Worm (Caenorhabditis elegans) whole organism, young adult: ENCODE measurements around the gene egas-4.

Experiments used
- C06A6.2 ChIP-seq: fragments of 200-800 bp; sonication (Bioruptor generic); conservative IDR thresholded peaks from 2 replicates; pipeline ENCODE4 v1.3.6; 2022; ENCODE audit warnings: missing genetic modification characterization, missing compliant biosample characterization
- C17E4.6 ChIP-seq: fragments of 200-800 bp; sonication (Bioruptor generic); IDR thresholded peaks from 2 replicates; pipeline ENCODE4 v1.3.6; 2022; ENCODE audit warnings: missing genetic modification reagents, missing genetic modification characterization, missing compliant biosample characterization
- D2030.7 ChIP-seq: fragments of 200-800 bp; sonication (Bioruptor generic); IDR thresholded peaks from 2 replicates; pipeline ENCODE4 v1.3.6; 2022; ENCODE audit warnings: missing genetic modification reagents, missing genetic modification characterization, missing compliant biosample characterization
- F22D6.2 ChIP-seq: sonication (generic microtip); optimal IDR thresholded peaks from 2 replicates; lab custom pipeline; 2016; ENCODE audit warnings: mild to moderate bottlenecking, missing genetic modification characterization, missing compliant biosample characterization
- F33H1.4 ChIP-seq: fragments of 200-800 bp; sonication (Bioruptor generic); IDR thresholded peaks from 2 replicates; pipeline ENCODE4 v1.3.6; 2022; ENCODE audit warnings: missing genetic modification reagents, missing genetic modification characterization, missing compliant biosample characterization
- F49E8.2 ChIP-seq: sonication (generic microtip); optimal IDR thresholded peaks from 3 replicates; lab custom pipeline; 2017; ENCODE audit warnings: missing genetic modification characterization, mild to moderate bottlenecking, missing compliant biosample characterization, antibody characterized with exemption, moderate library complexity; ENCODE audit not compliant: insufficient read depth
- F52B5.7 ChIP-seq: sonication (generic microtip); optimal IDR thresholded peaks from 2 replicates; lab custom pipeline; 2016; ENCODE audit warnings: mild to moderate bottlenecking, missing genetic modification characterization, missing compliant biosample characterization
- F57C9.4 ChIP-seq: sonication (generic microtip); optimal IDR thresholded peaks from 2 replicates; lab custom pipeline; 2017; ENCODE audit warnings: mild to moderate bottlenecking, missing genetic modification characterization, missing compliant biosample characterization
- T07F8.4 ChIP-seq: sonication (generic microtip); optimal IDR thresholded peaks from 2 replicates; lab custom pipeline; 2016; ENCODE audit warnings: mild to moderate bottlenecking, missing genetic modification characterization, moderate library complexity, missing compliant biosample characterization
- Y56A3A.18 ChIP-seq: fragments of 200-800 bp; sonication (Bioruptor generic); IDR thresholded peaks from 2 replicates; pipeline ENCODE4 v1.3.6; 2022; ENCODE audit warnings: missing genetic modification reagents, missing genetic modification characterization, missing compliant biosample characterization
- Y67H2A.10 ChIP-seq: fragments of 200-800 bp; sonication (Bioruptor generic); conservative IDR thresholded peaks from 2 replicates; pipeline ENCODE4 v1.3.6; 2022; ENCODE audit warnings: missing genetic modification reagents, missing genetic modification characterization, missing compliant biosample characterization
- Y95B8A.8 ChIP-seq: fragments of 200-800 bp; sonication (Bioruptor generic); IDR thresholded peaks from 2 replicates; pipeline ENCODE4 v1.3.6; 2022; ENCODE audit warnings: missing genetic modification reagents, missing genetic modification characterization, missing compliant biosample characterization
- ZK185.1 ChIP-seq: sonication (generic microtip); optimal IDR thresholded peaks from 2 replicates; lab custom pipeline; 2016; ENCODE audit warnings: mild to moderate bottlenecking, missing genetic modification characterization, missing compliant biosample characterization; ENCODE audit not compliant: poor library complexity, severe bottlenecking
- bed-1 ChIP-seq: fragments of 200-800 bp; sonication (Bioruptor generic); IDR thresholded peaks from 2 replicates; pipeline ENCODE4 v1.3.6; 2022; ENCODE audit warnings: missing genetic modification reagents, missing genetic modification characterization, missing compliant biosample characterization
- bed-2 ChIP-seq: fragments of 200-800 bp; sonication (Bioruptor generic); IDR thresholded peaks from 2 replicates; pipeline ENCODE4 v1.3.6; 2022; ENCODE audit warnings: missing genetic modification reagents, missing genetic modification characterization, missing compliant biosample characterization
- ccch-3 ChIP-seq: fragments of 200-800 bp; sonication (Bioruptor generic); optimal IDR thresholded peaks from 2 replicates; lab custom pipeline; 2018; ENCODE audit warnings: mild to moderate bottlenecking, missing genetic modification characterization, missing compliant biosample characterization
- ceh-58 ChIP-seq: fragments of 200-800 bp; sonication (Bioruptor generic); IDR thresholded peaks from 2 replicates; pipeline ENCODE4 v1.3.6; 2022; ENCODE audit warnings: missing genetic modification characterization, missing compliant biosample characterization
- ceh-79 ChIP-seq: sonication (generic microtip); optimal IDR thresholded peaks from 2 replicates; lab custom pipeline; 2017; ENCODE audit warnings: mild to moderate bottlenecking, missing genetic modification characterization, missing compliant biosample characterization
- ceh-91 ChIP-seq: fragments of 200-800 bp; sonication (Bioruptor generic); IDR thresholded peaks from 2 replicates; pipeline ENCODE4 v1.3.6; 2022; ENCODE audit warnings: missing genetic modification reagents, missing genetic modification characterization, missing compliant biosample characterization
- dpff-1 ChIP-seq: sonication (generic microtip); optimal IDR thresholded peaks from 2 replicates; lab custom pipeline; 2017; ENCODE audit warnings: mild to moderate bottlenecking, missing genetic modification characterization, missing compliant biosample characterization
- dpl-1 ChIP-seq: fragments of 150-350 bp; optimal IDR thresholded peaks from 2 replicates; lab custom pipeline; 2014; ENCODE audit warnings: missing biosample characterization, missing genetic modification reagents, missing genetic modification characterization
- efl-1 ChIP-seq: fragments of 150-350 bp; optimal IDR thresholded peaks from 2 replicates; lab custom pipeline; 2014; ENCODE audit warnings: missing biosample characterization, missing genetic modification reagents, missing genetic modification characterization
- ekl-4 ChIP-seq: fragments of 200-800 bp; sonication (Bioruptor generic); IDR thresholded peaks from 2 replicates; pipeline ENCODE4 v1.3.6; 2022; ENCODE audit warnings: missing genetic modification reagents, missing genetic modification characterization, missing compliant biosample characterization
- fkh-3 ChIP-seq: sonication (generic microtip); optimal IDR thresholded peaks from 2 replicates; lab custom pipeline; 2016; ENCODE audit warnings: mild to moderate bottlenecking, missing genetic modification characterization, missing compliant biosample characterization
- hrde-1 ChIP-seq: sonication (generic microtip); optimal IDR thresholded peaks from 2 replicates; lab custom pipeline; 2016; ENCODE audit warnings: missing genetic modification characterization, mild to moderate bottlenecking, missing compliant biosample characterization, moderate library complexity, missing genotype, missing genetic modification reagents, borderline replicate concordance
- hsf-1 ChIP-seq: fragments of 200-800 bp; sonication (Bioruptor generic); IDR thresholded peaks from 2 replicates; pipeline ENCODE4 v1.3.6; 2022; ENCODE audit warnings: missing genetic modification reagents, missing genetic modification characterization, missing compliant biosample characterization
- lag-1 ChIP-seq: fragments of 200-800 bp; sonication (Bioruptor generic); IDR thresholded peaks from 2 replicates; pipeline ENCODE4 v1.3.6; 2022; ENCODE audit warnings: missing genetic modification reagents, missing genetic modification characterization, missing compliant biosample characterization
- let-526 ChIP-seq: fragments of 200-800 bp; sonication (Bioruptor generic); IDR thresholded peaks from 2 replicates; pipeline ENCODE4 v1.3.6; 2022; ENCODE audit warnings: missing genetic modification reagents, missing genetic modification characterization, missing compliant biosample characterization
- lin-26 ChIP-seq: fragments of 200-800 bp; sonication (Bioruptor generic); IDR thresholded peaks from 2 replicates; pipeline ENCODE4 v1.3.6; 2022; ENCODE audit warnings: missing genetic modification reagents, missing genetic modification characterization, missing compliant biosample characterization
- lin-35 ChIP-seq, 3 experiments: fragments of 150-350 bp in 2 of 3; sonication (generic microtip) in 1 of 3; optimal IDR thresholded peaks; 2 replicates each; lab custom pipeline; 2014 to 2018; ENCODE audit warnings: missing biosample characterization in 3 of 3, missing genetic modification characterization in 3 of 3, missing genetic modification reagents in 3 of 3
- lin-40 ChIP-seq: sonication (generic microtip); optimal IDR thresholded peaks from 2 replicates; lab custom pipeline; 2016; ENCODE audit warnings: missing genetic modification characterization, mild to moderate bottlenecking, missing compliant biosample characterization, missing genotype, missing genetic modification reagents
- lsl-1 ChIP-seq: fragments of 200-800 bp; sonication (Bioruptor generic); optimal IDR thresholded peaks from 2 replicates; lab custom pipeline; 2018; ENCODE audit warnings: mild to moderate bottlenecking, missing genetic modification characterization, moderate library complexity, missing compliant biosample characterization
- madf-3 ChIP-seq: fragments of 200-800 bp; sonication (Bioruptor generic); IDR thresholded peaks from 2 replicates; pipeline ENCODE4 v1.3.6; 2022; ENCODE audit warnings: missing genetic modification reagents, missing genetic modification characterization, missing compliant biosample characterization
- madf-6 ChIP-seq: fragments of 200-800 bp; sonication (Bioruptor generic); IDR thresholded peaks from 2 replicates; pipeline ENCODE4 v1.3.6; 2022; ENCODE audit warnings: missing genetic modification reagents, missing genetic modification characterization, missing compliant biosample characterization
- nfya-2 ChIP-seq: fragments of 200-800 bp; sonication (Bioruptor generic); IDR thresholded peaks from 2 replicates; pipeline ENCODE4 v1.3.6; 2022; ENCODE audit warnings: missing genetic modification reagents, missing genetic modification characterization, missing compliant biosample characterization
- nhr-120 ChIP-seq: fragments of 200-800 bp; sonication (Bioruptor generic); IDR thresholded peaks from 2 replicates; pipeline ENCODE4 v1.3.6; 2022; ENCODE audit warnings: missing genetic modification characterization, missing compliant biosample characterization
- pbrm-1 ChIP-seq: fragments of 200-800 bp; sonication (Bioruptor generic); IDR thresholded peaks from 2 replicates; pipeline ENCODE4 v1.3.6; 2022; ENCODE audit warnings: missing genetic modification reagents, missing genetic modification characterization, missing compliant biosample characterization
- rcor-1 ChIP-seq: fragments of 200-800 bp; sonication (Bioruptor generic); IDR thresholded peaks from 2 replicates; pipeline ENCODE4 v1.3.6; 2022; ENCODE audit warnings: missing genetic modification reagents, missing genetic modification characterization, missing compliant biosample characterization
- sdz-38 ChIP-seq: sonication (generic microtip); optimal IDR thresholded peaks from 2 replicates; lab custom pipeline; 2016; ENCODE audit warnings: missing genotype, missing genetic modification characterization, missing compliant biosample characterization
- snpc-1.3 ChIP-seq: sonication (generic microtip); optimal IDR thresholded peaks from 2 replicates; lab custom pipeline; 2017; ENCODE audit warnings: missing genetic modification characterization, mild to moderate bottlenecking, missing compliant biosample characterization, antibody characterized with exemption, moderate library complexity, missing genotype, missing genetic modification reagents; ENCODE audit not compliant: insufficient read depth
- snpc-3.4 ChIP-seq: sonication (generic microtip); optimal IDR thresholded peaks from 2 replicates; lab custom pipeline; 2017; ENCODE audit warnings: missing genetic modification characterization, mild to moderate bottlenecking, missing compliant biosample characterization, antibody characterized with exemption, moderate library complexity, missing genotype, missing genetic modification reagents
- snpc-4 ChIP-seq, 5 experiments: fragments of 150-350 bp in 1 of 5; sonication (generic microtip) in 4 of 5; optimal IDR thresholded peaks; 2 replicates each; lab custom pipeline; 2014 to 2018; ENCODE audit warnings: missing genetic modification characterization in 5 of 5, missing biosample characterization in 3 of 5, antibody characterized with exemption in 2 of 5, mild to moderate bottlenecking in 2 of 5, missing compliant biosample characterization in 2 of 5, missing genotype in 2 of 5, moderate library complexity in 2 of 5, missing genetic modification reagents in 1 of 5
- tbx-9 ChIP-seq: sonication (generic microtip); optimal IDR thresholded peaks from 2 replicates; lab custom pipeline; 2016; ENCODE audit warnings: borderline replicate concordance, missing genetic modification characterization, inconsistent platforms, missing compliant biosample characterization
- unc-62 ChIP-seq: fragments of 150-350 bp; optimal IDR thresholded peaks from 2 replicates; lab custom pipeline; 2014; ENCODE audit warnings: missing biosample characterization, missing genetic modification reagents, missing genetic modification characterization
- xnd-1 ChIP-seq: sonication (generic microtip); optimal IDR thresholded peaks from 2 replicates; lab custom pipeline; 2016; ENCODE audit warnings: missing genotype, missing genetic modification reagents, missing genetic modification characterization, missing compliant biosample characterization
- zfh-2 ChIP-seq: fragments of 200-800 bp; sonication (Bioruptor generic); conservative IDR thresholded peaks from 2 replicates; pipeline ENCODE4 v1.3.6; 2022; ENCODE audit warnings: missing genetic modification reagents, missing genetic modification characterization, missing compliant biosample characterization
- ztf-25 ChIP-seq: fragments of 200-800 bp; sonication (Bioruptor generic); IDR thresholded peaks from 2 replicates; pipeline ENCODE4 v1.3.6; 2022; ENCODE audit warnings: missing genetic modification reagents, missing genetic modification characterization, missing compliant biosample characterization
- ztf-28 ChIP-seq: fragments of 200-800 bp; sonication (Bioruptor generic); IDR thresholded peaks from 2 replicates; pipeline ENCODE4 v1.3.6; 2022; ENCODE audit warnings: missing genetic modification reagents, missing genetic modification characterization, missing compliant biosample characterization

Gene egas-4

DNA sequence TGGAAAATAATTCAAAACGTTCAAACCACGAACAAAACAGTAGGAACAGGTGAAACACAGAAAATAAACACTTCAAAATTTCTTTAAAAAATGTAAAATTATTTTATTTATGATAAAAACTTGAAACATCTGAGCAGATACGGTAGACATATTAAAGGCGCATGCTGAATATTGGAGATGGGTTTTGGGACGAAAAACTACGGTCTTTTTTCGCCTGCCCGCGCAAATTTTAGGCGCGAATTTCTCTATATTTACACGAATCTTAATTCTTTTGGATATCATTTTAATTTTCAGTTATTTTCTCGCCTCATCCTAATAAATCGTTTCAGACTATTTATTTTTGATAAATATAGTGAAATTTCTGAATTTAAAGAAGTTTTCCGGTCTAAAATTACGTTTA is 20.0 kb downstream of the egas-4 start:
- TF ChIP-seq nhr-120 (GFP tag; lab: Robert Waterston, UW) (no peak), dpl-1 (GFP tag; lab: Kevin White, UChicago) (peak; percentile 98), F52B5.7 (tag; lab: Kevin White, UChicago) (no peak), hrde-1 (peak; percentile 69), efl-1 (GFP tag; lab: Kevin White, UChicago) (peak; percentile 99), F33H1.4 (peak; percentile 98), ZK185.1 (tag; lab: Kevin White, UChicago) (no peak), F49E8.2 (peak; percentile 84), snpc-1.3 (tag; lab: Kevin White, UChicago) (peak; percentile 50), Y56A3A.18 (GFP tag; lab: Robert Waterston, UW) (no peak), tbx-9 (tag; lab: Kevin White, UChicago) (no peak), madf-3 (GFP tag; lab: Robert Waterston, UW) (peak; percentile 89), lin-35 (GFP tag; optimal IDR thresholded peaks at IDR 0.05; lab: Kevin White, UChicago) (peak in 2 of 3 experiments; percentile 25 to 64), madf-6 (GFP tag; lab: Robert Waterston, UW) (peak; percentile 99), pbrm-1 (peak; percentile 90), zfh-2 (GFP tag; lab: Robert Waterston, UW) (no peak), lsl-1 (peak; percentile 98), ccch-3 (GFP tag; lab: Kevin White, UChicago) (no peak), xnd-1 (tag; lab: Kevin White, UChicago) (peak; percentile 95), let-526 (GFP tag; lab: Robert Waterston, UW) (no peak), fkh-3 (no peak), nfya-2 (GFP tag; lab: Robert Waterston, UW) (no peak), T07F8.4 (tag; lab: Kevin White, UChicago) (no peak), C06A6.2 (GFP tag; lab: Robert Waterston, UW) (no peak), lag-1 (GFP tag; lab: Robert Waterston, UW) (no peak), dpff-1 (tag; lab: Kevin White, UChicago) (no peak), C17E4.6 (peak; percentile 59; the same call in 1 of the 2 replicates), bed-2 (GFP tag; lab: Robert Waterston, UW) (no peak), lin-26 (GFP tag; lab: Robert Waterston, UW) (no peak), snpc-3.4 (tag; lab: Kevin White, UChicago) (peak; percentile 94), rcor-1 (peak; percentile 80), bed-1 (GFP tag; lab: Robert Waterston, UW) (no peak), ceh-91 (peak; percentile 92), Y67H2A.10 (GFP tag; lab: Robert Waterston, UW) (peak; percentile 56; the same call in 1 of the 2 replicates), ceh-79 (tag; lab: Kevin White, UChicago) (no peak), D2030.7 (GFP tag; lab: Robert Waterston, UW) (peak; percentile 93), F22D6.2 (tag; lab: Kevin White, UChicago) (no peak), unc-62 (GFP tag; lab: Kevin White, UChicago) (no peak), ztf-28 (GFP tag; lab: Robert Waterston, UW) (peak; percentile 67; the same call in 1 of the 2 replicates), hsf-1 (peak; percentile 73; the same call in 1 of the 2 replicates), ekl-4 (GFP tag; lab: Robert Waterston, UW) (peak; percentile 72), ceh-58 (GFP tag; lab: Robert Waterston, UW) (no peak), ztf-25 (no peak), sdz-38 (no peak), F57C9.4 (tag; lab: Kevin White, UChicago) (no peak), lin-40 (no peak), snpc-4 (GFP tag; optimal IDR thresholded peaks at IDR 0.05; lab: Kevin White, UChicago) (peak; percentile 77), snpc-4 (tag; optimal IDR thresholded peaks at IDR 0.05; lab: Kevin White, UChicago) (peak in 3 of 4 experiments; percentile 40 to 61 (median 41)), Y95B8A.8 (peak; percentile 92)
